Fruit fly (Drosophila melanogaster): ENCODE results near the gene Hsp67Bc.

The Hsp67Bc gene

DNA sequence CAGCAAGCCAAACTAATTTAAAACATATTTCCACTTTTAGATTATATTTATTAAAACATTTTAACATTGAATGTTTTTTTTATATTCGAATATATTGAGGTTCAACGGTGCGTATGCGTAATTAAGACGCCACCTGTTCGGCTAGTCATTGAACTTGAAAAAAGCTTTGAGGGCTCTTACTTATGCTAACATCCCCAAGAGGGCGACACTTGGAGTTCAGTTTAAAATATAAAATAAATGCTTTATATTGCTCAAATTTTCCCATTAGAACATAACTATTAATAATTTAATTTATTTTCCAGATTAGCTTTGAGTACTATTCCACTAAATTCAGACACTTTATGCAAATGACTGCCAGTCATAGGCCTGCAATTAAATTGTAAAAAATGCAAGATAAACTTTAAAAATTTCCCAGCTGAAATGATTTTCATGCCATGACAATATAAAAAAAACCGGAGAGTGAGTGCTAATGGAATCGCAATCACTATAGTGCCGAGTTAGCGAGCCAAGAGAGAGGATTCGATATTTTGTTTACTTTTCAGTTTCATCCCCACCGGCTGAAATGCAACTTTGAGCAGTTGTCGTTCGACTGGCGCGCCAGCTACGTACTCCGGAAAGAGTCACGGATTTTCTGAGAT, 38.4 kb downstream of the Hsp67Bc start, which contains the start of gene PGRP-LA (continued):
- TF ChIP-seq CG17186 (GFP tag; optimal IDR thresholded peaks at IDR 0.05) (no peak), CG13123 (GFP tag; optimal IDR thresholded peaks at IDR 0.05) (no peak), CG3995 (GFP tag; optimal IDR thresholded peaks at IDR 0.05) (no peak), CkIIα-i1 (GFP tag; IDR thresholded peaks at IDR 0.05) (no peak), Fer1 (GFP tag; optimal IDR thresholded peaks at IDR 0.05) (no peak), CG13775 (GFP tag; optimal IDR thresholded peaks at IDR 0.05) (no peak), dati (GFP tag; IDR thresholded peaks at IDR 0.05) (no peak), sna (GFP tag; IDR thresholded peaks at IDR 0.05; ENCODE audit: partially characterized antibody) (no peak), chn (GFP tag; optimal IDR thresholded peaks at IDR 0.05) (no peak), ase (GFP tag; IDR thresholded peaks at IDR 0.05) (peak; percentile 24; the same call in 1 of the 3 replicates), repo (GFP tag; optimal IDR thresholded peaks at IDR 0.05) (no peak), Bdp1 (GFP tag; optimal IDR thresholded peaks at IDR 0.05) (no peak), sim (GFP tag; IDR thresholded peaks at IDR 0.05) (no peak), sr (GFP tag; IDR thresholded peaks at IDR 0.05) (no peak), zfh2 (GFP tag; optimal IDR thresholded peaks at IDR 0.05) (no peak), CG8765 (GFP tag; IDR thresholded peaks at IDR 0.05) (no peak), D19B (GFP tag; optimal IDR thresholded peaks at IDR 0.05) (no peak), pnt (GFP tag; optimal IDR thresholded peaks at IDR 0.05) (no peak), Fer2 (tag; optimal IDR thresholded peaks at IDR 0.05) (no peak), CG3065 (GFP tag; optimal IDR thresholded peaks at IDR 0.05) (no peak), D19A (tag; optimal IDR thresholded peaks at IDR 0.05) (no peak), kah (GFP tag; optimal IDR thresholded peaks at IDR 0.05) (no peak), zen2 (GFP tag; IDR thresholded peaks at IDR 0.05; ENCODE audit: partially characterized antibody) (no peak), GATAe (GFP tag; conservative IDR thresholded peaks at IDR 0.05) (no peak), CG2889 (GFP tag; IDR thresholded peaks at IDR 0.05) (no peak), ftz-f1 (GFP tag; optimal IDR thresholded peaks at IDR 0.05) (no peak), grau (tag; optimal IDR thresholded peaks at IDR 0.05) (peak; percentile 39), CHES-1-like (GFP tag; optimal IDR thresholded peaks at IDR 0.05) (no peak), esg (GFP tag; conservative IDR thresholded peaks at IDR 0.05) (no peak), Max (GFP tag; optimal IDR thresholded peaks at IDR 0.05) (no peak), oc (tag; optimal IDR thresholded peaks at IDR 0.05) (no peak), CG3847 (GFP tag; IDR thresholded peaks at IDR 0.05) (no peak), bcd (GFP tag; optimal IDR thresholded peaks at IDR 0.05) (no peak), Ets65A (GFP tag) (no peak), Doc2 (GFP tag; IDR thresholded peaks at IDR 0.05) (no peak), HLHmδ (GFP tag; optimal IDR thresholded peaks at IDR 0.05) (no peak), al (GFP tag; IDR thresholded peaks at IDR 0.05) (no peak), CG4820 (GFP tag; optimal IDR thresholded peaks at IDR 0.05) (no peak), Rx (GFP tag; IDR thresholded peaks at IDR 0.05) (no peak), D (optimal IDR thresholded peaks at IDR 0.05) (no peak), D (GFP tag; optimal IDR thresholded peaks at IDR 0.05) (no peak), slou (GFP tag; optimal IDR thresholded peaks at IDR 0.05) (no peak), Med (GFP tag) (peak; percentile 81), sima (GFP tag; optimal IDR thresholded peaks at IDR 0.05) (no peak), trem (tag; optimal IDR thresholded peaks at IDR 0.05) (no peak), ac (GFP tag; optimal IDR thresholded peaks at IDR 0.05) (no peak), Hey (tag; optimal IDR thresholded peaks at IDR 0.05) (no peak), zfh1 (GFP tag; IDR thresholded peaks at IDR 0.05) (peak; percentile 34; the same call in 1 of the 3 replicates), pan (optimal IDR thresholded peaks at IDR 0.05) (no peak), pan (GFP tag; optimal IDR thresholded peaks at IDR 0.05 in 1 of 2, IDR thresholded peaks at IDR 0.05 in 1 of 2) (peak in 1 of 2 experiments; percentile 52), Nf-YB (GFP tag; optimal IDR thresholded peaks at IDR 0.05) (no peak), tll (GFP tag; optimal IDR thresholded peaks at IDR 0.05) (no peak)

Data from whole organism, embryonic.